Fruit fly (Drosophila melanogaster): ENCODE results near the gene laza.

DNA sequence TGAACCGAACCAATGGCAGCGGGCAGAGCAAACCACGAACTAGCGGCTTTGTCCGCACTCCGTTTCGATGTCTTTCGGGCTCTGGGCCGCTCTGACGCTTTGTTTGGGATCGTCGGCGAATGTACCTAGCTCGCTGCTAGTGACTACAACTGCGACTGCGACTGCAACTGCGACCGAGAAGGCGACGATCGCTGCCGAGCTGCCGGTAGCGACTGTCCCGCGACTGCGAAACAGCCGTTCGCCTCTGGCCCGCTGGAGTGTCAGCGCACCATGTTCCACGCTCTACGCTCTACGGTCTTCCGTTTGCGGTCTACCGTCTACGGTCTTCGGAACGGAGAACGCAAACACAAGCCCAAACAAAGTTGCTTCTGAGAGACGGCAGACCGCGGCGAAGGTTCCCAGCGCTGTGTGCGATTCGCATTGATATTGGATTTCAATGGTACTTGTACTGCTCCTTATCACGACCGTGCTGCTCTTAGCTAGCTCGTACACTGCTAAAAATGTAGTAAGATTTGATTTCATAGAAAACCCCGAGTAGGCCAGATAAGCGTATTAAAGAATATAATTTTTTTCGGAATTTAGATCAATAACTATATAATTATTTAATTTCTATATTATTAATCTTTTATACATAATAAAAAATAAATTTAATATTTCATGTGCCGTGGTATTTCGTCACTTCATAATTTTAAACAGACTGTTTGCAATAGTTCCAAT is at the start of gene laza:
- TF ChIP-seq Lpt (GFP tag; optimal IDR thresholded peaks at IDR 0.05) (no peak), CG10631 (GFP tag; optimal IDR thresholded peaks at IDR 0.05) (peak; percentile 9), achi (GFP tag; optimal IDR thresholded peaks at IDR 0.05) (peak; percentile 5), OdsH (GFP tag; optimal IDR thresholded peaks at IDR 0.05) (peak; percentile 34)

All from whole organism, prepupa.